Worm (Caenorhabditis elegans) whole organism, young adult: ENCODE results near the gene F54E7.9.

Experiments used
- B0261.1 ChIP-seq: sonication (generic microtip); optimal IDR thresholded peaks from 2 replicates; lab custom pipeline; 2016; ENCODE audit warnings: mild to moderate bottlenecking, missing genetic modification characterization, moderate library complexity, missing compliant biosample characterization
- C06A6.2 ChIP-seq: fragments of 200-800 bp; sonication (Bioruptor generic); conservative IDR thresholded peaks from 2 replicates; pipeline ENCODE4 v1.3.6; 2022; ENCODE audit warnings: missing genetic modification characterization, missing compliant biosample characterization
- F33H1.4 ChIP-seq: fragments of 200-800 bp; sonication (Bioruptor generic); IDR thresholded peaks from 2 replicates; pipeline ENCODE4 v1.3.6; 2022; ENCODE audit warnings: missing genetic modification reagents, missing genetic modification characterization, missing compliant biosample characterization
- F49E8.2 ChIP-seq: sonication (generic microtip); optimal IDR thresholded peaks from 3 replicates; lab custom pipeline; 2017; ENCODE audit warnings: missing genetic modification characterization, mild to moderate bottlenecking, missing compliant biosample characterization, antibody characterized with exemption, moderate library complexity; ENCODE audit not compliant: insufficient read depth
- K12H6.12 ChIP-seq: fragments of 200-800 bp; sonication (Bioruptor generic); optimal IDR thresholded peaks from 2 replicates; lab custom pipeline; 2018; ENCODE audit warnings: mild to moderate bottlenecking, missing genetic modification characterization, missing compliant biosample characterization
- Y56A3A.18 ChIP-seq: fragments of 200-800 bp; sonication (Bioruptor generic); IDR thresholded peaks from 2 replicates; pipeline ENCODE4 v1.3.6; 2022; ENCODE audit warnings: missing genetic modification reagents, missing genetic modification characterization, missing compliant biosample characterization
- Y67H2A.10 ChIP-seq: fragments of 200-800 bp; sonication (Bioruptor generic); conservative IDR thresholded peaks from 2 replicates; pipeline ENCODE4 v1.3.6; 2022; ENCODE audit warnings: missing genetic modification reagents, missing genetic modification characterization, missing compliant biosample characterization
- Y79H2A.3 ChIP-seq: fragments of 200-800 bp; sonication (Bioruptor generic); conservative IDR thresholded peaks from 2 replicates; pipeline ENCODE4 v1.3.6; 2022; ENCODE audit warnings: missing genetic modification reagents, missing genetic modification characterization, missing compliant biosample characterization
- ZK185.1 ChIP-seq: sonication (generic microtip); optimal IDR thresholded peaks from 2 replicates; lab custom pipeline; 2016; ENCODE audit warnings: mild to moderate bottlenecking, missing genetic modification characterization, missing compliant biosample characterization; ENCODE audit not compliant: poor library complexity, severe bottlenecking
- ama-1 ChIP-seq, 3 experiments: fragments of 150-350 bp in 1 of 3; sonication (generic microtip) in 2 of 3; optimal IDR thresholded peaks; 2 replicates each; lab custom pipeline; 2014 to 2018; ENCODE audit warnings: missing biosample characterization in 2 of 3, missing genetic modification characterization in 2 of 3, missing genetic modification reagents in 2 of 3
- atf-7 ChIP-seq: sonication (generic microtip); optimal IDR thresholded peaks from 2 replicates; lab custom pipeline; 2017; ENCODE audit warnings: mild to moderate bottlenecking, missing genetic modification characterization, missing compliant biosample characterization
- bed-1 ChIP-seq: fragments of 200-800 bp; sonication (Bioruptor generic); IDR thresholded peaks from 2 replicates; pipeline ENCODE4 v1.3.6; 2022; ENCODE audit warnings: missing genetic modification reagents, missing genetic modification characterization, missing compliant biosample characterization
- cebp-1 ChIP-seq, 2 experiments: fragments of 200-800 bp in 1 of 2; sonication (Bioruptor generic) in 1 of 2; sonication (generic microtip) in 1 of 2; IDR thresholded peaks in 1 of 2; optimal IDR thresholded peaks in 1 of 2; 2 replicates each; pipeline versions ENCODE4 v1.3.6 to Lab custom; 2017 to 2022; ENCODE audit warnings: missing compliant biosample characterization in 2 of 2, missing genetic modification characterization in 2 of 2, mild to moderate bottlenecking in 1 of 2, missing genetic modification reagents in 1 of 2, moderate library complexity in 1 of 2
- cebp-2 ChIP-seq: fragments of 200-800 bp; sonication (Bioruptor generic); IDR thresholded peaks from 2 replicates; pipeline ENCODE4 v1.3.6; 2022; ENCODE audit warnings: missing genetic modification characterization, missing compliant biosample characterization
- ceh-100 ChIP-seq: fragments of 200-800 bp; sonication (Bioruptor generic); IDR thresholded peaks from 2 replicates; pipeline ENCODE4 v1.3.6; 2022; ENCODE audit warnings: missing genetic modification reagents, missing genetic modification characterization, missing compliant biosample characterization
- die-1 ChIP-seq: sonication (generic microtip); optimal IDR thresholded peaks from 2 replicates; lab custom pipeline; 2016; ENCODE audit warnings: missing genotype, mild to moderate bottlenecking, missing genetic modification characterization, missing compliant biosample characterization
- egrh-3 ChIP-seq: fragments of 200-800 bp; sonication (Bioruptor generic); IDR thresholded peaks from 2 replicates; pipeline ENCODE4 v1.3.6; 2022; ENCODE audit warnings: missing genetic modification reagents, missing genetic modification characterization, missing compliant biosample characterization
- ekl-4 ChIP-seq: fragments of 200-800 bp; sonication (Bioruptor generic); IDR thresholded peaks from 2 replicates; pipeline ENCODE4 v1.3.6; 2022; ENCODE audit warnings: missing genetic modification reagents, missing genetic modification characterization, missing compliant biosample characterization
- fkh-3 ChIP-seq: sonication (generic microtip); optimal IDR thresholded peaks from 2 replicates; lab custom pipeline; 2016; ENCODE audit warnings: mild to moderate bottlenecking, missing genetic modification characterization, missing compliant biosample characterization
- let-526 ChIP-seq: fragments of 200-800 bp; sonication (Bioruptor generic); IDR thresholded peaks from 2 replicates; pipeline ENCODE4 v1.3.6; 2022; ENCODE audit warnings: missing genetic modification reagents, missing genetic modification characterization, missing compliant biosample characterization
- lin-40 ChIP-seq: sonication (generic microtip); optimal IDR thresholded peaks from 2 replicates; lab custom pipeline; 2016; ENCODE audit warnings: missing genetic modification characterization, mild to moderate bottlenecking, missing compliant biosample characterization, missing genotype, missing genetic modification reagents
- lir-1 ChIP-seq: fragments of 200-800 bp; sonication (Bioruptor generic); conservative IDR thresholded peaks from 2 replicates; pipeline ENCODE4 v1.3.6; 2022; ENCODE audit warnings: missing genetic modification reagents, missing genetic modification characterization, missing compliant biosample characterization
- madf-10 ChIP-seq: sonication (generic microtip); optimal IDR thresholded peaks from 2 replicates; lab custom pipeline; 2016; ENCODE audit warnings: mild to moderate bottlenecking, missing genetic modification characterization, missing compliant biosample characterization
- madf-6 ChIP-seq: fragments of 200-800 bp; sonication (Bioruptor generic); IDR thresholded peaks from 2 replicates; pipeline ENCODE4 v1.3.6; 2022; ENCODE audit warnings: missing genetic modification reagents, missing genetic modification characterization, missing compliant biosample characterization
- madf-8 ChIP-seq: fragments of 200-800 bp; sonication (Bioruptor generic); conservative IDR thresholded peaks from 2 replicates; pipeline ENCODE4 v1.3.6; 2022; ENCODE audit warnings: missing genetic modification reagents, missing genetic modification characterization, missing compliant biosample characterization
- mel-28 ChIP-seq: sonication (generic microtip); optimal IDR thresholded peaks from 2 replicates; lab custom pipeline; 2016; ENCODE audit warnings: borderline replicate concordance, mild to moderate bottlenecking, missing genetic modification characterization, missing compliant biosample characterization
- mes-4 ChIP-seq: sonication (generic microtip); optimal IDR thresholded peaks from 2 replicates; lab custom pipeline; 2016; ENCODE audit warnings: missing genotype, missing genetic modification characterization, missing compliant biosample characterization
- nfya-1 ChIP-seq: sonication (generic microtip); optimal IDR thresholded peaks from 2 replicates; lab custom pipeline; 2017; ENCODE audit warnings: antibody characterized with exemption, missing compliant biosample characterization, missing genetic modification characterization, borderline replicate concordance; ENCODE audit not compliant: insufficient read depth
- nhr-120 ChIP-seq: fragments of 200-800 bp; sonication (Bioruptor generic); IDR thresholded peaks from 2 replicates; pipeline ENCODE4 v1.3.6; 2022; ENCODE audit warnings: missing genetic modification characterization, missing compliant biosample characterization
- nhr-27 ChIP-seq: fragments of 200-800 bp; sonication (Bioruptor generic); optimal IDR thresholded peaks from 2 replicates; lab custom pipeline; 2018; ENCODE audit warnings: mild to moderate bottlenecking, missing genetic modification characterization, moderate library complexity, missing compliant biosample characterization
- nhr-80 ChIP-seq: sonication (generic microtip); optimal IDR thresholded peaks from 2 replicates; lab custom pipeline; 2016; ENCODE audit warnings: missing genetic modification characterization, missing compliant biosample characterization
- nhr-90 ChIP-seq: sonication (generic microtip); optimal IDR thresholded peaks from 2 replicates; lab custom pipeline; 2016; ENCODE audit warnings: missing genotype, mild to moderate bottlenecking, missing genetic modification characterization, missing compliant biosample characterization
- pbrm-1 ChIP-seq: fragments of 200-800 bp; sonication (Bioruptor generic); IDR thresholded peaks from 2 replicates; pipeline ENCODE4 v1.3.6; 2022; ENCODE audit warnings: missing genetic modification reagents, missing genetic modification characterization, missing compliant biosample characterization
- pha-4 ChIP-seq: fragments of 150-350 bp; sonication (generic microtip); optimal IDR thresholded peaks from 2 replicates; lab custom pipeline; 2014; ENCODE audit warnings: missing biosample characterization, missing genetic modification reagents, missing genetic modification characterization
- rpc-1 ChIP-seq, 2 experiments: fragments of 150-350 bp in 1 of 2; sonication (generic microtip) in 1 of 2; optimal IDR thresholded peaks; 2 replicates each; lab custom pipeline; 2014 to 2018; ENCODE audit warnings: missing biosample characterization in 1 of 2, missing genetic modification characterization in 1 of 2, missing genetic modification reagents in 1 of 2, missing genotype in 1 of 2
- sea-2 ChIP-seq: fragments of 200-800 bp; sonication (Bioruptor generic); IDR thresholded peaks from 2 replicates; pipeline ENCODE4 v1.3.6; 2022; ENCODE audit warnings: missing genetic modification characterization, missing compliant biosample characterization
- snpc-1.1 ChIP-seq: sonication (generic microtip); optimal IDR thresholded peaks from 2 replicates; lab custom pipeline; 2017; ENCODE audit warnings: missing genetic modification characterization, mild to moderate bottlenecking, missing compliant biosample characterization, antibody characterized with exemption, moderate library complexity, missing genotype, missing genetic modification reagents; ENCODE audit not compliant: insufficient read depth
- somi-1 ChIP-seq: fragments of 200-800 bp; sonication (Bioruptor generic); optimal IDR thresholded peaks from 2 replicates; lab custom pipeline; 2018; ENCODE audit warnings: mild to moderate bottlenecking, missing genetic modification characterization, missing compliant biosample characterization
- tbp1 ChIP-seq: fragments of 200-800 bp; sonication (Bioruptor generic); optimal IDR thresholded peaks from 2 replicates; lab custom pipeline; 2018; ENCODE audit warnings: mild to moderate bottlenecking, missing genetic modification characterization, missing compliant biosample characterization
- tbx-9 ChIP-seq: sonication (generic microtip); optimal IDR thresholded peaks from 2 replicates; lab custom pipeline; 2016; ENCODE audit warnings: borderline replicate concordance, missing genetic modification characterization, inconsistent platforms, missing compliant biosample characterization
- tlf-1 ChIP-seq: fragments of 200-800 bp; sonication (Bioruptor generic); optimal IDR thresholded peaks from 2 replicates; lab custom pipeline; 2018; ENCODE audit warnings: mild to moderate bottlenecking, missing genetic modification characterization, missing compliant biosample characterization
- unc-130 ChIP-seq: sonication (generic microtip); optimal IDR thresholded peaks from 2 replicates; lab custom pipeline; 2016; ENCODE audit warnings: missing genetic modification reagents, missing genetic modification characterization, missing compliant biosample characterization
- unc-62 ChIP-seq: fragments of 150-350 bp; optimal IDR thresholded peaks from 2 replicates; lab custom pipeline; 2014; ENCODE audit warnings: missing biosample characterization, missing genetic modification reagents, missing genetic modification characterization
- zfh-2 ChIP-seq: fragments of 200-800 bp; sonication (Bioruptor generic); conservative IDR thresholded peaks from 2 replicates; pipeline ENCODE4 v1.3.6; 2022; ENCODE audit warnings: missing genetic modification reagents, missing genetic modification characterization, missing compliant biosample characterization
- zim-3 ChIP-seq: sonication (generic microtip); optimal IDR thresholded peaks from 2 replicates; lab custom pipeline; 2017; ENCODE audit warnings: mild to moderate bottlenecking, missing genetic modification characterization, moderate library complexity, missing compliant biosample characterization
- ztf-22 ChIP-seq: fragments of 200-800 bp; sonication (Bioruptor generic); optimal IDR thresholded peaks from 2 replicates; lab custom pipeline; 2018; ENCODE audit warnings: mild to moderate bottlenecking, missing genetic modification characterization, moderate library complexity, missing compliant biosample characterization
- ztf-26 ChIP-seq: sonication (generic microtip); optimal IDR thresholded peaks from 2 replicates; lab custom pipeline; 2017; ENCODE audit warnings: missing genetic modification characterization, missing compliant biosample characterization

The F54E7.9 gene

ce11 chrIII:5653692-5654105 is 24.0 kb downstream of the F54E7.9 start (continued):
- TF ChIP-seq let-526 (GFP tag; lab: Robert Waterston, UW) (no peak), zim-3 (no peak), nhr-80 (tag; lab: Kevin White, UChicago) (no peak), F33H1.4 (GFP tag; lab: Robert Waterston, UW) (peak; percentile 66), Y56A3A.18 (no peak), unc-62 (no peak), snpc-1.1 (tag; lab: Kevin White, UChicago) (peak; percentile 97), lir-1 (GFP tag; lab: Robert Waterston, UW) (no peak), lin-40 (tag; lab: Kevin White, UChicago) (no peak), sea-2 (GFP tag; lab: Robert Waterston, UW) (no peak), tbx-9 (no peak), pha-4 (no peak), nhr-27 (no peak), Y67H2A.10 (GFP tag; lab: Robert Waterston, UW) (no peak), Y79H2A.3 (GFP tag; lab: Robert Waterston, UW) (no peak), tbp1 (peak; percentile 75), cebp-1 (GFP tag; IDR thresholded peaks at IDR 0.05; lab: Robert Waterston, UW) (no peak), cebp-1 (tag; optimal IDR thresholded peaks at IDR 0.05; lab: Kevin White, UChicago) (no peak), atf-7 (tag; lab: Kevin White, UChicago) (no peak), unc-130 (GFP tag; lab: Kevin White, UChicago) (peak; percentile 37), rpc-1 (optimal IDR thresholded peaks at IDR 0.05; lab: Kevin White, UChicago) (no peak), rpc-1 (tag; optimal IDR thresholded peaks at IDR 0.05; lab: Kevin White, UChicago) (no peak), somi-1 (GFP tag; lab: Kevin White, UChicago) (peak; percentile 36), pbrm-1 (GFP tag; lab: Robert Waterston, UW) (peak; percentile 93), zfh-2 (GFP tag; lab: Robert Waterston, UW) (no peak), ztf-26 (tag; lab: Kevin White, UChicago) (no peak), F49E8.2 (tag; lab: Kevin White, UChicago) (peak; percentile 90), ekl-4 (GFP tag; lab: Robert Waterston, UW) (peak; percentile 24; the same call in 1 of the 2 replicates), ceh-100 (peak; percentile 30; the same call in 1 of the 2 replicates), ZK185.1 (tag; lab: Kevin White, UChicago) (peak; percentile 70), ztf-22 (GFP tag; lab: Kevin White, UChicago) (no peak), fkh-3 (tag; lab: Kevin White, UChicago) (no peak), nhr-90 (no peak), egrh-3 (no peak), cebp-2 (no peak), madf-10 (tag; lab: Kevin White, UChicago) (no peak), nfya-1 (tag; lab: Kevin White, UChicago) (no peak), ama-1 (optimal IDR thresholded peaks at IDR 0.05; lab: Kevin White, UChicago) (no peak), ama-1 (GFP tag; optimal IDR thresholded peaks at IDR 0.05; lab: Kevin White, UChicago) (no peak), mel-28 (tag; lab: Kevin White, UChicago) (no peak), K12H6.12 (tag; lab: Kevin White, UChicago) (no peak), die-1 (tag; lab: Kevin White, UChicago) (no peak), B0261.1 (tag; lab: Kevin White, UChicago) (no peak), nhr-120 (GFP tag; lab: Robert Waterston, UW) (no peak), mes-4 (no peak), C06A6.2 (no peak), bed-1 (no peak), madf-6 (GFP tag; lab: Robert Waterston, UW) (peak; percentile 91), madf-8 (GFP tag; lab: Robert Waterston, UW) (peak; percentile 54; the same call in 1 of the 2 replicates), tlf-1 (GFP tag; lab: Kevin White, UChicago) (no peak)
